Worm (Caenorhabditis elegans): ENCODE results near the gene Y38F2AR.3.

- TF ChIP-seq mep-1 (tag; optimal IDR thresholded peaks at IDR 0.05) = no peak
- no peak for TF ChIP-seq nhr-237 (tag; optimal IDR thresholded peaks at IDR 0.05)
- no peak for TF ChIP-seq ces-1 (GFP tag; optimal IDR thresholded peaks at IDR 0.05)
- TF ChIP-seq pha-4 (tag; optimal IDR thresholded peaks at IDR 0.05) = no peak
- TF ChIP-seq zip-8 (tag; optimal IDR thresholded peaks at IDR 0.05) = no peak
- TF ChIP-seq unc-120 (tag; optimal IDR thresholded peaks at IDR 0.05; ENCODE audit: poor library complexity, severe bottlenecking) = no peak
- TF ChIP-seq ceh-39 (tag; optimal IDR thresholded peaks at IDR 0.05) = no peak
- TF ChIP-seq nhr-76 (tag; optimal IDR thresholded peaks at IDR 0.05) = no peak
Measured at ce11 chrIV:2398317-2398716, 14.5 kb downstream of the Y38F2AR.3 start.

All from whole organism, mixed stage, embryonic.